Comparison of ENCODE assay signal across 2 fruit fly cellular contexts in the genomic region with DNA sequence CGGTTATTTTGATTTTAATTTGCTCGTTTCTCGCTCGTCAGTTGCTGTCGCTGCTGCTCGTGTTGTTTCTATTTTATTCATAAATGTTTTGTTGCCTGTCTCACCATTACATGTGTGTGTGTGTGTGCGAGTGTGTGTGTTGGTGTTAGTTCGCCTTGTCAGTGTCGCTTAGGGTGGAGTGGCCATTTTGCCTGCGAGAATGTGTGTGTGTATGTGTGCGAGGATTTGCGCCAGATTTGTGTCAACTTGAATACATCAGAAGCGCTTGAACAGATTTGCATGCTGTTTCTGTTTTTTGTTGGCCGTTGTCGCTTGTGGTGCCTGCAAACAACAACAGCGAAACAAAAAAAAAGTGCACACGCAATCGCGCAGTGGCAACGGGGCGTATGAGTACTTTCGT.
TF ChIP-seq lines count a peak whose summit lies in the region.

No protein-coding gene starts in this region.

- no peak for TF ChIP-seq CTCF in whole organism, embryonic (GFP tag; optimal IDR thresholded peaks at IDR 0.05; lab: Kevin White, UChicago)

TF ChIP-seq in whole organism, embryonic, 481 proteins besides CTCF, POLR2A, EP300 and RAD21:
- TF ChIP-seq Ravus (GFP tag; IDR thresholded peaks at IDR 0.05; lab: Robert Waterston, UW) = no peak
- TF ChIP-seq Ets65A (GFP tag; lab: Kevin White, UChicago) = peak; percentile 84

TF ChIP-seq in whole organism, wandering third instar larva, 38 proteins besides CTCF, POLR2A, EP300 and RAD21:
- TF ChIP-seq sv (GFP tag; optimal IDR thresholded peaks at IDR 0.05; lab: Kevin White, UChicago) (no peak), sage (GFP tag; optimal IDR thresholded peaks at IDR 0.05; lab: Kevin White, UChicago) (no peak), Dif (GFP tag; optimal IDR thresholded peaks at IDR 0.05; lab: Kevin White, UChicago; ENCODE audit: partially characterized antibody) (no peak), Dfd (GFP tag; optimal IDR thresholded peaks at IDR 0.05; lab: Kevin White, UChicago) (peak; percentile 75), psq (GFP tag; optimal IDR thresholded peaks at IDR 0.05; lab: Kevin White, UChicago) (no peak)
